Fruit fly (Drosophila melanogaster): Measurements from ENCODE around the gene CG43219.

DNA sequence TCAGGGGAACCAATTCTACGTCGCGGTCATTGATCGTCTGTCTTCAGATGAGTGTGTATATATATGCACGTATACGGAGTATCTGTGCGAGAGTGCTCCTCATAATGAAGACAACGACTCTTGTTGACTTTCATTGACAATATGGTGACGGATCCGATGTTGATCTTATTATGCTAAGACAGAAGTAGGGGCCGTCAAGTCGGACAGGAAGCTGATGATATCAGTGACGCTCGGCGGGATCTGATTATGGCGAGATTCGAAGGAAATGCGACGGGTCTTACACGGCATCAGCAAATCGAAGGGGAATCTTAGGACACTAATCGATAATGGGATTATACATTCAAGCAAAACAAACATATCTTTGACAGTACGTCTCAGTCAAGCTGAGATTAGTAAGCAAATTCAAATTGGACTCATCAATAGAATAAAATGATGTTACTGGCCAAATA lies 34.3 kb downstream of the CG43219 start:
- no peak for TF ChIP-seq insv (optimal IDR thresholded peaks at IDR 0.05)
- TF ChIP-seq ttk (optimal IDR thresholded peaks at IDR 0.05): no peak
